Worm (Caenorhabditis elegans) whole organism, late embryonic: ENCODE measurements around the gene atat-2.

Source experiments
- F13H6.1 ChIP-seq: sonication (generic microtip); optimal IDR thresholded peaks from 2 replicates; lab custom pipeline; 2016; ENCODE audit warnings: missing genetic modification characterization, missing compliant biosample characterization
- T23F11.4 ChIP-seq: fragments of 200-800 bp; sonication (Bioruptor generic); optimal IDR thresholded peaks from 2 replicates; lab custom pipeline; 2018; ENCODE audit warnings: mild to moderate bottlenecking, missing genetic modification characterization, missing compliant biosample characterization
- ahr-1 ChIP-seq: sonication (generic microtip); optimal IDR thresholded peaks from 2 replicates; lab custom pipeline; 2016; ENCODE audit warnings: missing genetic modification characterization, missing compliant biosample characterization
- ceh-14 ChIP-seq: sonication (generic microtip); optimal IDR thresholded peaks from 2 replicates; lab custom pipeline; 2016; ENCODE audit warnings: missing genotype, missing genetic modification characterization, missing compliant biosample characterization
- ceh-18 ChIP-seq: sonication (generic microtip); optimal IDR thresholded peaks from 2 replicates; lab custom pipeline; 2016; ENCODE audit warnings: missing genetic modification characterization, missing compliant biosample characterization
- ceh-19 ChIP-seq: fragments of 200-800 bp; sonication (Bioruptor generic); optimal IDR thresholded peaks from 2 replicates; lab custom pipeline; 2018; ENCODE audit warnings: mild to moderate bottlenecking, missing genetic modification characterization, missing compliant biosample characterization
- ceh-2 ChIP-seq: sonication (generic microtip); optimal IDR thresholded peaks from 2 replicates; lab custom pipeline; 2016; ENCODE audit warnings: missing genotype, missing genetic modification characterization, missing compliant biosample characterization
- ceh-22 ChIP-seq: sonication (generic microtip); optimal IDR thresholded peaks from 2 replicates; lab custom pipeline; 2017; ENCODE audit warnings: missing biosample characterization, missing genetic modification characterization
- ceh-24 ChIP-seq: sonication (generic microtip); optimal IDR thresholded peaks from 2 replicates; lab custom pipeline; 2016; ENCODE audit warnings: mild to moderate bottlenecking, missing genetic modification characterization, missing compliant biosample characterization
- ceh-31 ChIP-seq: sonication (generic microtip); optimal IDR thresholded peaks from 2 replicates; lab custom pipeline; 2016; ENCODE audit warnings: missing genetic modification characterization, missing compliant biosample characterization
- ceh-34 ChIP-seq: sonication (generic microtip); optimal IDR thresholded peaks from 2 replicates; lab custom pipeline; 2016; ENCODE audit warnings: mild to moderate bottlenecking, missing genetic modification characterization, missing compliant biosample characterization
- ceh-6 ChIP-seq: fragments of 200-800 bp; sonication (Bioruptor generic); optimal IDR thresholded peaks from 2 replicates; lab custom pipeline; 2018; ENCODE audit warnings: mild to moderate bottlenecking, missing genetic modification characterization, missing compliant biosample characterization
- ceh-9 ChIP-seq: sonication (generic microtip); optimal IDR thresholded peaks from 2 replicates; lab custom pipeline; 2016; ENCODE audit warnings: mild to moderate bottlenecking, missing genetic modification characterization, inconsistent platforms, missing compliant biosample characterization
- dmd-4 ChIP-seq: sonication (generic microtip); optimal IDR thresholded peaks from 2 replicates; lab custom pipeline; 2016; ENCODE audit warnings: borderline replicate concordance, missing genetic modification characterization, missing compliant biosample characterization
- elt-2 ChIP-seq: sonication (generic microtip); optimal IDR thresholded peaks from 2 replicates; lab custom pipeline; 2016; ENCODE audit warnings: missing genetic modification reagents, missing genetic modification characterization, missing compliant biosample characterization
- elt-4 ChIP-seq: sonication (generic microtip); optimal IDR thresholded peaks from 2 replicates; lab custom pipeline; 2016; ENCODE audit warnings: missing genetic modification characterization, missing compliant biosample characterization
- eyg-1 ChIP-seq: sonication (generic microtip); optimal IDR thresholded peaks from 2 replicates; lab custom pipeline; 2016; ENCODE audit warnings: missing genotype, missing genetic modification characterization, missing compliant biosample characterization
- fkh-10 ChIP-seq: fragments of 150-350 bp; optimal IDR thresholded peaks from 2 replicates; lab custom pipeline; 2014; ENCODE audit warnings: missing biosample characterization, missing genetic modification reagents, missing genetic modification characterization
- fkh-6 ChIP-seq: sonication (generic microtip); optimal IDR thresholded peaks from 2 replicates; lab custom pipeline; 2016; ENCODE audit warnings: missing genetic modification characterization, missing compliant biosample characterization
- gmeb-2 ChIP-seq: sonication (generic microtip); optimal IDR thresholded peaks from 2 replicates; lab custom pipeline; 2016; ENCODE audit warnings: missing genetic modification characterization, inconsistent platforms, missing compliant biosample characterization
- hlh-13 ChIP-seq: fragments of 200-800 bp; sonication (Bioruptor generic); optimal IDR thresholded peaks from 2 replicates; lab custom pipeline; 2018; ENCODE audit warnings: mild to moderate bottlenecking, missing genetic modification characterization, missing compliant biosample characterization
- hlh-15 ChIP-seq: sonication (generic microtip); optimal IDR thresholded peaks from 2 replicates; lab custom pipeline; 2016; ENCODE audit warnings: missing genetic modification characterization, missing compliant biosample characterization
- hlh-8 ChIP-seq: sonication (generic microtip); optimal IDR thresholded peaks from 2 replicates; lab custom pipeline; 2016; ENCODE audit warnings: missing genotype, missing genetic modification characterization, missing compliant biosample characterization
- madf-2 ChIP-seq: sonication (generic microtip); optimal IDR thresholded peaks from 2 replicates; lab custom pipeline; 2017; ENCODE audit warnings: missing genetic modification characterization, missing compliant biosample characterization
- mec-3 ChIP-seq: sonication (generic microtip); optimal IDR thresholded peaks from 2 replicates; lab custom pipeline; 2016; ENCODE audit warnings: borderline replicate concordance, missing genetic modification characterization, missing compliant biosample characterization
- nfya-1 ChIP-seq: sonication (generic microtip); optimal IDR thresholded peaks from 2 replicates; lab custom pipeline; 2017; ENCODE audit warnings: missing genetic modification characterization, mild to moderate bottlenecking, missing compliant biosample characterization, antibody characterized with exemption, moderate library complexity
- nhr-232 ChIP-seq: sonication (generic microtip); optimal IDR thresholded peaks from 2 replicates; lab custom pipeline; 2016; ENCODE audit warnings: missing genetic modification characterization, missing compliant biosample characterization
- npax-4 ChIP-seq: sonication (generic microtip); optimal IDR thresholded peaks from 2 replicates; lab custom pipeline; 2016; ENCODE audit warnings: missing genetic modification characterization, missing compliant biosample characterization
- odd-2 ChIP-seq: sonication (generic microtip); optimal IDR thresholded peaks from 2 replicates; lab custom pipeline; 2017; ENCODE audit warnings: antibody characterized with exemption, mild to moderate bottlenecking, missing genetic modification characterization, missing compliant biosample characterization
- pag-3 ChIP-seq: sonication (generic microtip); optimal IDR thresholded peaks from 2 replicates; lab custom pipeline; 2016; ENCODE audit warnings: missing compliant biosample characterization, missing genetic modification characterization, borderline replicate concordance
- pax-1 ChIP-seq: fragments of 150-350 bp; optimal IDR thresholded peaks from 2 replicates; lab custom pipeline; 2014; ENCODE audit warnings: missing biosample characterization, missing genetic modification characterization
- pha-2 ChIP-seq: sonication (generic microtip); optimal IDR thresholded peaks from 2 replicates; lab custom pipeline; 2017; ENCODE audit warnings: mild to moderate bottlenecking, missing genetic modification characterization, missing compliant biosample characterization
- pha-4 ChIP-seq: fragments of 150-350 bp; optimal IDR thresholded peaks from 2 replicates; lab custom pipeline; 2018; ENCODE audit warnings: missing biosample characterization, missing genetic modification reagents, missing genetic modification characterization
- pros-1 ChIP-seq: fragments of 150-350 bp; optimal IDR thresholded peaks from 2 replicates; lab custom pipeline; 2014; ENCODE audit warnings: missing biosample characterization, missing genetic modification reagents, missing genetic modification characterization
- ref-2 ChIP-seq: sonication (generic microtip); optimal IDR thresholded peaks from 2 replicates; lab custom pipeline; 2016; ENCODE audit warnings: missing genetic modification characterization, missing compliant biosample characterization
- rnt-1 ChIP-seq: sonication (generic microtip); optimal IDR thresholded peaks from 2 replicates; lab custom pipeline; 2016; ENCODE audit warnings: missing genetic modification characterization, missing compliant biosample characterization
- sdc-2 ChIP-seq: sonication (generic microtip); optimal IDR thresholded peaks from 2 replicates; lab custom pipeline; 2016; ENCODE audit warnings: missing genotype, missing genetic modification characterization, missing compliant biosample characterization
- sox-2 ChIP-seq: fragments of 200-800 bp; sonication (Bioruptor generic); IDR thresholded peaks from 2 replicates; pipeline ENCODE4 v1.3.6; 2022; ENCODE audit warnings: missing genetic modification reagents, missing genetic modification characterization, missing compliant biosample characterization
- sox-4 ChIP-seq: sonication (generic microtip); optimal IDR thresholded peaks from 2 replicates; lab custom pipeline; 2017; ENCODE audit warnings: mild to moderate bottlenecking, missing genetic modification characterization, inconsistent platforms, missing compliant biosample characterization
- syd-9 ChIP-seq: sonication (generic microtip); optimal IDR thresholded peaks from 2 replicates; lab custom pipeline; 2016; ENCODE audit warnings: mild to moderate bottlenecking, missing genetic modification characterization, moderate library complexity, missing compliant biosample characterization
- tbx-7 ChIP-seq: sonication (generic microtip); optimal IDR thresholded peaks from 2 replicates; lab custom pipeline; 2016; ENCODE audit warnings: missing genotype, missing genetic modification characterization, missing compliant biosample characterization
- unc-3 ChIP-seq, 2 experiments: fragments of 200-800 bp in 1 of 2; sonication (Bioruptor generic) in 1 of 2; sonication (generic microtip) in 1 of 2; conservative IDR thresholded peaks in 1 of 2; optimal IDR thresholded peaks in 1 of 2; 2 replicates each; pipeline versions ENCODE4 v1.3.6 to Lab custom; 2016 to 2022; ENCODE audit warnings: missing compliant biosample characterization in 2 of 2, missing genetic modification characterization in 2 of 2, missing genetic modification reagents in 1 of 2
- unc-42 ChIP-seq: sonication (generic microtip); optimal IDR thresholded peaks from 2 replicates; lab custom pipeline; 2016; ENCODE audit warnings: missing genotype, missing genetic modification characterization, missing compliant biosample characterization
- unc-55 ChIP-seq: sonication (generic microtip); optimal IDR thresholded peaks from 2 replicates; lab custom pipeline; 2017; ENCODE audit warnings: missing biosample characterization, missing genetic modification reagents, missing genetic modification characterization
- unc-86 ChIP-seq: sonication (generic microtip); optimal IDR thresholded peaks from 2 replicates; lab custom pipeline; 2016; ENCODE audit warnings: missing genetic modification characterization, missing compliant biosample characterization
- ztf-16 ChIP-seq: sonication (generic microtip); optimal IDR thresholded peaks from 2 replicates; lab custom pipeline; 2017; ENCODE audit warnings: missing genetic modification characterization, missing compliant biosample characterization

The atat-2 gene

DNA sequence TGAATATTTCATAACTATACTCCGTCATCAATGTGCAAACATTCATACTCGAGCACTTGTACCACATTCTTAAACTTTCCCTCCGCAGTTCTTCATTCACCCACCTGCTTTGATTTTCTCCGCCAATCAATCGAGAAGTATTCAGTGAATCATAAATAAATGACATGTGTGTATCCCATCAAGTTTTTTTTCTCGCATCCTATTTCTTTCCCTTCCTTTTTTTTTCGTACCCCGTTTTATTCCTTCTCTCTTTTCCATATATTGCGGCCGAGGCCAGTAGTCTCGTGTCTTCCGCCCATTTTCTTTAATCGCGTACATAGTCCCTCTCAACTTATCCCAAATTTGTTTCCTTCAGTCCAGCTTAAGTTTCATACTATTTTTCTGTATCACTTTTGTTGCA lies at the start of gene atat-2:
Gene atat-2, plus strand, starts transcription at position 398 of the 400 bp plus-strand sequence.
- TF ChIP-seq sox-2 (GFP tag; lab: Robert Waterston, UW) = no peak
- TF ChIP-seq nhr-232 = no peak
- TF ChIP-seq gmeb-2 (tag; lab: Kevin White, UChicago) = no peak
- no peak for TF ChIP-seq pha-2
- no peak for TF ChIP-seq elt-4 (tag; lab: Kevin White, UChicago)
- TF ChIP-seq nfya-1 = no peak
- TF ChIP-seq madf-2 = no peak
- no peak for TF ChIP-seq ceh-9 (tag; lab: Kevin White, UChicago)
- no peak for TF ChIP-seq ztf-16 (tag; lab: Kevin White, UChicago)
- no peak for TF ChIP-seq ceh-18 (tag; lab: Kevin White, UChicago)
- TF ChIP-seq fkh-10 (GFP tag; lab: Kevin White, UChicago) = no peak
- TF ChIP-seq F13H6.1 (tag; lab: Kevin White, UChicago) = no peak

DNA sequence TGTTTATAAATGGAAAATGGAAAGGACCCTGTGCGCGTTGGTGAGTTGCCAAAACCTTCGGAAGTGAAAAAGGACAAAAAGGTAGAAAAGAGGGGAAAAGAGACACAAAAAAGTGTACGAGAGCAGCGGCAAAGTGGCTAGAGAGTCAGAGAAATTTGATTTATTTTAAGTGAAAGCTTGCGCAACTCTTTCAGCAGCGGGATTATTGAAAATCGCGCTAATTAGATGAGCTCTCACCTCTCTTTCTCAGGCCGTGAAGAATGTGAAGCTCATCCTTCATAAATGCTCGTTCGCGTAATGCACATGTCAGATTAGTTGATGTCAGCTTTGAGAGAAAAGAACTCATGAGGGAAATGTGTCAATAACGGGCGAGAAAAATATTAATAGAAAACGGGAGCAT lies 49.7 kb upstream of the atat-2 start:
- TF ChIP-seq unc-42 (tag; lab: Kevin White, UChicago) = peak; percentile 99
- peak; percentile 49 for TF ChIP-seq ceh-31 (tag; lab: Kevin White, UChicago)
- TF ChIP-seq syd-9 (tag; lab: Kevin White, UChicago) = no peak
- TF ChIP-seq, all 69 proteins: peak for 2

DNA sequence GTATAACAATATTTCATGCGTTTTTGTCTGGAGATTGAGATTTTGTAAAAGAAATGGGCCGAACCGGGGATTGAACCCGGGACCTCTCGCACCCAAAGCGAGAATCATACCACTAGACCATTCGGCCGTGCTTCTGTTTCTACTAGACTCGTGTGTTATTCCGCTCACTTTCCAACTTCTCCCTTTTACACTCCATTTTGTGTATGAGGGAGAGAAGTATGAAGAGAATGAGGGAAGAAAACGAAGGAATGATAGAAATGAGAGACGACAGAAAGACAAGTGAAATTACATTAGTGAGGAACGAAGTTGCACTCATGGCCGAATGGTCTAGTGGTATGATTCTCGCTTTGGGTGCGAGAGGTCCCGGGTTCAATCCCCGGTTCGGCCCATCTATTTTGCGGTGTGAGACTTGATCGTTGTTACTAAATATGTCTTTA lies 47.7 kb upstream of the atat-2 start:
- TF ChIP-seq nhr-232 = peak; percentile 76
- TF ChIP-seq pros-1 (tag; lab: Kevin White, UChicago) = no peak
- peak; percentile 52 for TF ChIP-seq ceh-24 (tag; lab: Kevin White, UChicago)
- peak; percentile 84 for TF ChIP-seq fkh-6 (tag; lab: Kevin White, UChicago)
- TF ChIP-seq sdc-2 (tag; lab: Kevin White, UChicago) = peak; percentile 88
- peak; percentile 81 for TF ChIP-seq T23F11.4
- peak; percentile 75 for TF ChIP-seq sox-2 (GFP tag; lab: Robert Waterston, UW)
- peak; percentile 86 for TF ChIP-seq gmeb-2 (tag; lab: Kevin White, UChicago)
- peak; percentile 95 for TF ChIP-seq ceh-14 (tag; lab: Kevin White, UChicago)
- no peak for TF ChIP-seq elt-4 (tag; lab: Kevin White, UChicago)
- peak; percentile 78 for TF ChIP-seq ceh-34 (tag; lab: Kevin White, UChicago)
- peak; percentile 57 for TF ChIP-seq fkh-10 (GFP tag; lab: Kevin White, UChicago)
- peak; percentile 78 for TF ChIP-seq unc-3 (GFP tag; conservative IDR thresholded peaks at IDR 0.05; lab: Robert Waterston, UW)
- TF ChIP-seq unc-3 (tag; optimal IDR thresholded peaks at IDR 0.05; lab: Kevin White, UChicago) = peak; percentile 73
- peak; percentile 83 for TF ChIP-seq pha-2
- TF ChIP-seq nfya-1 = peak; percentile 86
- TF ChIP-seq pax-1 (tag; lab: Kevin White, UChicago) = no peak
- TF ChIP-seq eyg-1 (tag; lab: Kevin White, UChicago) = peak; percentile 55
- peak; percentile 89 for TF ChIP-seq dmd-4
- TF ChIP-seq ahr-1 (tag; lab: Kevin White, UChicago) = peak; percentile 74
- TF ChIP-seq rnt-1 (tag; lab: Kevin White, UChicago) = peak; percentile 78
- peak; percentile 89 for TF ChIP-seq hlh-13 (GFP tag; lab: Kevin White, UChicago)
- TF ChIP-seq pag-3 (tag; lab: Kevin White, UChicago) = peak; percentile 41
- TF ChIP-seq unc-55 (GFP tag; lab: Kevin White, UChicago) = peak; percentile 71
- TF ChIP-seq npax-4 (tag; lab: Kevin White, UChicago) = peak; percentile 70
- no peak for TF ChIP-seq tbx-7 (tag; lab: Kevin White, UChicago)
- peak; percentile 65 for TF ChIP-seq unc-86 (tag; lab: Kevin White, UChicago)
- peak; percentile 86 for TF ChIP-seq syd-9 (tag; lab: Kevin White, UChicago)
- peak; percentile 79 for TF ChIP-seq hlh-15
- TF ChIP-seq elt-2 (tag; lab: Kevin White, UChicago) = peak; percentile 89
- TF ChIP-seq ref-2 (tag; lab: Kevin White, UChicago) = peak; percentile 79
- TF ChIP-seq madf-2 = peak; percentile 90
- peak; percentile 65 for TF ChIP-seq ceh-2 (tag; lab: Kevin White, UChicago)
- TF ChIP-seq sox-4 = peak; percentile 92
- TF ChIP-seq unc-42 (tag; lab: Kevin White, UChicago) = peak; percentile 92
- TF ChIP-seq pha-4 = no peak
- no peak for TF ChIP-seq ceh-22
- peak; percentile 92 for TF ChIP-seq ceh-19 (GFP tag; lab: Kevin White, UChicago)
- TF ChIP-seq ztf-16 (tag; lab: Kevin White, UChicago) = peak; percentile 90
- peak; percentile 84 for TF ChIP-seq F13H6.1 (tag; lab: Kevin White, UChicago)
- peak; percentile 62 for TF ChIP-seq hlh-8 (tag; lab: Kevin White, UChicago)
- TF ChIP-seq odd-2 (tag; lab: Kevin White, UChicago) = peak; percentile 23
- peak; percentile 86 for TF ChIP-seq ceh-6 (GFP tag; lab: Kevin White, UChicago)
- TF ChIP-seq mec-3 = peak; percentile 28
